Fruit fly (Drosophila melanogaster): Measurements from ENCODE around the gene CG1958.
A peak's percentile ranks its signal among the peaks of the same experiment; 100 is the strongest.

Gene CG1958

dm6 chrX:7241985-7242627 is 24.6 kb upstream of the CG1958 start (continued):
- TF ChIP-seq sisA (GFP tag; IDR thresholded peaks at IDR 0.05) (peak; percentile 35; the same call in 1 of the 2 replicates), ash1 (GFP tag; optimal IDR thresholded peaks at IDR 0.05) (peak; percentile 75), Rfx (GFP tag; IDR thresholded peaks at IDR 0.05) (peak; percentile 93), bsh (GFP tag; optimal IDR thresholded peaks at IDR 0.05) (peak in 1 of 2 experiments; percentile 78), ato (GFP tag; IDR thresholded peaks at IDR 0.05; ENCODE audit: partially characterized antibody) (no peak), CG6791 (GFP tag; IDR thresholded peaks at IDR 0.05; ENCODE audit: partially characterized antibody) (no peak), Doc2 (GFP tag; IDR thresholded peaks at IDR 0.05) (no peak), hbn (GFP tag; IDR thresholded peaks at IDR 0.05; ENCODE audit: partially characterized antibody) (no peak), Hand (GFP tag; optimal IDR thresholded peaks at IDR 0.05) (no peak), Sox100B (GFP tag; optimal IDR thresholded peaks at IDR 0.05) (peak; percentile 63), CG17829 (tag; optimal IDR thresholded peaks at IDR 0.05) (peak; percentile 65), CG13296 (GFP tag; optimal IDR thresholded peaks at IDR 0.05) (peak; percentile 71), CG17328 (GFP tag; IDR thresholded peaks at IDR 0.05) (peak; percentile 85), fd96Cb (tag; optimal IDR thresholded peaks at IDR 0.05) (peak; percentile 57), CG2116 (GFP tag; optimal IDR thresholded peaks at IDR 0.05) (peak; percentile 62), jumu (GFP tag; optimal IDR thresholded peaks at IDR 0.05) (peak; percentile 52), Optix (GFP tag; IDR thresholded peaks at IDR 0.05) (peak; percentile 82; the same call in 2 of the 3 replicates), CG9876 (GFP tag; optimal IDR thresholded peaks at IDR 0.05) (peak; percentile 91), en (GFP tag; optimal IDR thresholded peaks at IDR 0.05) (peak; percentile 51), CG2199 (GFP tag; IDR thresholded peaks at IDR 0.05) (peak; percentile 92), CG18619 (GFP tag; optimal IDR thresholded peaks at IDR 0.05) (peak; percentile 86), cas (GFP tag; IDR thresholded peaks at IDR 0.05) (no peak), Six4 (GFP tag; optimal IDR thresholded peaks at IDR 0.05) (peak; percentile 54), mam (GFP tag; optimal IDR thresholded peaks at IDR 0.05) (peak; percentile 64), maf-S (GFP tag; optimal IDR thresholded peaks at IDR 0.05) (peak; percentile 75), CG7357 (GFP tag; IDR thresholded peaks at IDR 0.05) (peak; percentile 60; the same call in 1 of the 3 replicates), CG9437 (GFP tag; optimal IDR thresholded peaks at IDR 0.05) (peak; percentile 66), lab (GFP tag; optimal IDR thresholded peaks at IDR 0.05) (peak; percentile 85), CG12219 (GFP tag; optimal IDR thresholded peaks at IDR 0.05) (peak; percentile 67), CG10321 (GFP tag; IDR thresholded peaks at IDR 0.05) (peak; percentile 58; the same call in 1 of the 2 replicates), ro (GFP tag; IDR thresholded peaks at IDR 0.05) (0 out of 2 replicates have a peak, but pooled peaks have one; percentile 48), nmo (GFP tag; optimal IDR thresholded peaks at IDR 0.05) (peak; percentile 74), Atf-2 (GFP tag; optimal IDR thresholded peaks at IDR 0.05) (peak; percentile 65), zen2 (GFP tag; IDR thresholded peaks at IDR 0.05; ENCODE audit: partially characterized antibody) (no peak), dmrt99B (tag; optimal IDR thresholded peaks at IDR 0.05) (peak; percentile 62), CG14441 (GFP tag; IDR thresholded peaks at IDR 0.05) (peak; percentile 70), caup (GFP tag; optimal IDR thresholded peaks at IDR 0.05; ENCODE audit: severe bottlenecking) (peak; percentile 90), sima (GFP tag; optimal IDR thresholded peaks at IDR 0.05) (peak; percentile 52), Fer1 (GFP tag; optimal IDR thresholded peaks at IDR 0.05) (peak; percentile 74), ab (GFP tag; optimal IDR thresholded peaks at IDR 0.05) (no peak), Dp (GFP tag; optimal IDR thresholded peaks at IDR 0.05) (no peak), CG3726 (GFP tag; IDR thresholded peaks at IDR 0.05) (0 out of 3 replicates have a peak, but pooled peaks have one; percentile 28), emc (GFP tag; optimal IDR thresholded peaks at IDR 0.05) (peak; percentile 77), luna (GFP tag; optimal IDR thresholded peaks at IDR 0.05) (peak; percentile 67), CG13424 (tag; optimal IDR thresholded peaks at IDR 0.05) (peak; percentile 69), CG10209 (GFP tag; optimal IDR thresholded peaks at IDR 0.05) (peak; percentile 84), Lpt (GFP tag; optimal IDR thresholded peaks at IDR 0.05) (no peak), gfzf (GFP tag; optimal IDR thresholded peaks at IDR 0.05) (no peak), HmgD (GFP tag; optimal IDR thresholded peaks at IDR 0.05) (peak; percentile 77)

Data from whole organism, embryonic.